Worm (Caenorhabditis elegans) whole organism, early embryonic: ENCODE data around the gene M01F1.8.

ENCODE experiments used
- B0310.2 ChIP-seq: sonication (generic microtip); optimal IDR thresholded peaks from 2 replicates; lab custom pipeline; 2016; ENCODE audit warnings: mild to moderate bottlenecking, missing genetic modification characterization, missing compliant biosample characterization
- ama-1 ChIP-seq: fragments of 150-350 bp; optimal IDR thresholded peaks from 2 replicates; lab custom pipeline; 2014
- ets-7 ChIP-seq: sonication (generic microtip); optimal IDR thresholded peaks from 2 replicates; lab custom pipeline; 2016; ENCODE audit warnings: missing genotype, missing genetic modification characterization, missing compliant biosample characterization
- hmbx-1 ChIP-seq: sonication (generic microtip); optimal IDR thresholded peaks from 2 replicates; lab custom pipeline; 2016; ENCODE audit warnings: mild to moderate bottlenecking, missing genetic modification characterization, missing compliant biosample characterization
- scrt-1 ChIP-seq: fragments of 200-800 bp; sonication (Bioruptor generic); IDR thresholded peaks from 2 replicates; pipeline ENCODE4 v1.3.6; 2022; ENCODE audit warnings: missing genetic modification characterization, missing compliant biosample characterization
- sea-1 ChIP-seq: fragments of 200-800 bp; sonication (Bioruptor generic); conservative IDR thresholded peaks from 2 replicates; pipeline ENCODE4 v1.3.6; 2022; ENCODE audit warnings: missing genetic modification characterization, missing compliant biosample characterization
- tbx-37 ChIP-seq: fragments of 200-800 bp; sonication (Bioruptor generic); conservative IDR thresholded peaks from 2 replicates; pipeline ENCODE4 v1.3.6; 2022; ENCODE audit warnings: missing genetic modification reagents, missing genetic modification characterization, missing compliant biosample characterization

ce11 chrIII:3476245-3476644, 26.1 kb downstream of the M01F1.8 start:
- peak; percentile 49 for TF ChIP-seq ets-7
- no peak for TF ChIP-seq sea-1 (GFP tag; lab: Robert Waterston, UW)
- TF ChIP-seq B0310.2, result peak; percentile 68
- no peak for TF ChIP-seq tbx-37 (GFP tag; lab: Robert Waterston, UW)
- TF ChIP-seq ama-1, result no peak
- no peak for TF ChIP-seq scrt-1 (GFP tag; lab: Robert Waterston, UW)
- TF ChIP-seq hmbx-1 (tag; lab: Kevin White, UChicago), result peak; percentile 56
